Fruit fly (Drosophila melanogaster) whole organism, pupa: ENCODE data around the gene Prosalpha3T.

Source experiments
- CG8301 ChIP-seq: fragments of 200-800 bp; sonication (Bioruptor generic); optimal IDR thresholded peaks from 2 replicates; lab custom pipeline; 2018; ENCODE audit warnings: missing biosample characterization, mild to moderate bottlenecking, missing genetic modification characterization
- EcR ChIP-seq: fragments of 200-800 bp; sonication (Bioruptor generic); optimal IDR thresholded peaks from 3 replicates; lab custom pipeline; 2019; ENCODE audit warnings: missing biosample characterization, missing genetic modification characterization, mild to moderate bottlenecking, moderate library complexity, missing genetic modification reagents

DNA sequence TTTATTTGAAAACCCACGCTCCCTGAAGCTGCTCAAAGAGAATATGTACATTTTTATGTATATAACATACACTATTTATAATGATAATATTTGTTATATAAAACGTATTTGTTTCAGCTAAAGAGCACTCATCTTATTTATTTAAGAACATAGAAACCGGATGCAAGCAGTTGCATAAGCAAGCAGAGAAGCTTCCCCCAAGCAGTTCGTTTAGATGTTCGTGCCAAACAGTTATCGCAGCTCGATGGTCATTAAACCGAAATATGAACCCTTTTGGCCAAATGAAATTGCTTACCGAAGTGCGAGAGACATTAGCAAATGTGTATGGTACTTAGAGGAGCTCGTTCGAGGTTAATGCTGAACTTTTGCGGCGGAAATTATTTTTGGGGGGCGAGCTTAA lies 33.2 kb downstream of the Prosalpha3T start:
- TF ChIP-seq EcR (GFP tag; lab: Kevin White, UChicago) (no peak), CG8301 (tag; lab: Kevin White, UChicago) (no peak)
